Worm (Caenorhabditis elegans) whole organism, L4 larva: ENCODE results near the gene str-176.

ENCODE experiments used
- F49E8.2 ChIP-seq: sonication (generic microtip); optimal IDR thresholded peaks from 2 replicates; lab custom pipeline; 2016; ENCODE audit warnings: missing compliant biosample characterization, mild to moderate bottlenecking, missing genetic modification characterization, borderline replicate concordance
- ZK546.5 ChIP-seq, 2 experiments: sonication (generic microtip); optimal IDR thresholded peaks; 2 replicates each; lab custom pipeline; 2017; ENCODE audit warnings: missing biosample characterization in 2 of 2, missing genetic modification characterization in 2 of 2
- fos-1 ChIP-seq: fragments of 150-350 bp; optimal IDR thresholded peaks from 2 replicates; lab custom pipeline; 2014; ENCODE audit warnings: missing biosample characterization, missing genetic modification characterization
- hlh-11 ChIP-seq: fragments of 200-800 bp; sonication (Bioruptor generic); optimal IDR thresholded peaks from 2 replicates; lab custom pipeline; 2018; ENCODE audit warnings: mild to moderate bottlenecking, missing genetic modification characterization, missing compliant biosample characterization
- lin-13 ChIP-seq: fragments of 150-350 bp; optimal IDR thresholded peaks from 2 replicates; lab custom pipeline; 2014; ENCODE audit warnings: missing biosample characterization, missing genetic modification reagents, missing genetic modification characterization
- lin-39 ChIP-seq: fragments of 150-350 bp; optimal IDR thresholded peaks from 2 replicates; lab custom pipeline; 2014; ENCODE audit warnings: missing biosample characterization, missing genetic modification reagents, missing genetic modification characterization
- nhr-28 ChIP-seq: fragments of 150-350 bp; optimal IDR thresholded peaks from 2 replicates; lab custom pipeline; 2014; ENCODE audit warnings: missing biosample characterization, missing genetic modification characterization
- skn-1 ChIP-seq: fragments of 150-350 bp; optimal IDR thresholded peaks from 2 replicates; lab custom pipeline; 2014; ENCODE audit warnings: missing biosample characterization, missing genetic modification characterization
- snpc-4 ChIP-seq: fragments of 150-350 bp; optimal IDR thresholded peaks from 2 replicates; lab custom pipeline; 2014; ENCODE audit warnings: missing biosample characterization, missing genetic modification characterization
- ztf-11 ChIP-seq: fragments of 150-350 bp; optimal IDR thresholded peaks from 2 replicates; lab custom pipeline; 2014; ENCODE audit warnings: missing biosample characterization, missing genetic modification characterization

DNA sequence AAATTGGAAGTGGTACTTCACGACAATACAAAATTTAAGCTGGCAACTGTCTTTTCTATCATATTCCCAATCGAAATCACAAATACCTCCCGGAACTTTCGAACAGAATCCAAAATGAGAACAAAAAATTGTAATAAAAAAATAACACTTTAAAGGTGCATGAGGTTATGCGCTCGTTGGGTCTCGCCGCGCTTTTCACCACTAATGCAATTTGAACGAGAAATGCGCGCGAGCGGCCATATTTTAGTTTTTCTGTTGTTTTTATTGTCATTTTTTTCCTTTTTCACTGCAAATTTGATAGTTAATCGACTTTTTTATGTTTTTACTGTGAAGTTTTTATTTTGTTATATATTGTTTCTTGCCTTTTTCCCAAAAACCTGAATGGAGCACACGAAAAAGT is 47.4 kb upstream of the str-176 start, which contains the start of gene mes-6:
- TF ChIP-seq F49E8.2 (no peak), fos-1 (tag; lab: Kevin White, UChicago) (no peak), ZK546.5 (tag; optimal IDR thresholded peaks at IDR 0.05; lab: Kevin White, UChicago) (no peak), snpc-4 (tag; lab: Kevin White, UChicago) (no peak), nhr-28 (no peak), hlh-11 (no peak), lin-13 (GFP tag; lab: Kevin White, UChicago) (no peak), skn-1 (tag; lab: Kevin White, UChicago) (no peak), lin-39 (tag; lab: Kevin White, UChicago) (no peak), ztf-11 (tag; lab: Kevin White, UChicago) (no peak)
